Fruit fly (Drosophila melanogaster) S2 (cell line): ENCODE measurements around the gene dpr10.

ENCODE experiments used
- CG8478 ChIP-seq: fragments of >200 bp; optimal IDR thresholded peaks from 2 replicates; lab custom pipeline; 2018
- CTCF ChIP-seq, 2 experiments: fragments of >200 bp; optimal IDR thresholded peaks; 2 replicates each; lab custom pipeline; 2018

- TF ChIP-seq CG8478 (no peak), CTCF (optimal IDR thresholded peaks at IDR 0.05; lab: Kevin White, UChicago) (no peak)
Observed at dm6 chr3L:10197360-10197759, 11.5 kb upstream of the dpr10 start.
